Worm (Caenorhabditis elegans) whole organism, L3 larva: ENCODE results near the gene C05C8.5.

Experiments used
- R02D3.7 ChIP-seq: fragments of 150-350 bp; optimal IDR thresholded peaks from 2 replicates; lab custom pipeline; 2014; ENCODE audit warnings: missing biosample characterization, missing genetic modification characterization
- ZK546.5 ChIP-seq: sonication (generic microtip); optimal IDR thresholded peaks from 2 replicates; lab custom pipeline; 2017; ENCODE audit warnings: missing biosample characterization, missing genetic modification characterization
- aly-2 ChIP-seq: fragments of 150-350 bp; optimal IDR thresholded peaks from 2 replicates; lab custom pipeline; 2014; ENCODE audit warnings: missing biosample characterization, missing genetic modification characterization
- ama-1 ChIP-seq: fragments of 150-350 bp; optimal IDR thresholded peaks from 2 replicates; lab custom pipeline; 2018
- ceh-16 ChIP-seq: sonication (generic microtip); optimal IDR thresholded peaks from 2 replicates; lab custom pipeline; 2017; ENCODE audit warnings: missing biosample characterization, missing genetic modification characterization
- ceh-9 ChIP-seq: sonication (generic microtip); optimal IDR thresholded peaks from 2 replicates; lab custom pipeline; 2018; ENCODE audit warnings: missing biosample characterization, missing genetic modification characterization
- daf-12 ChIP-seq: fragments of 150-350 bp; optimal IDR thresholded peaks from 2 replicates; lab custom pipeline; 2014; ENCODE audit warnings: missing biosample characterization, missing genetic modification reagents, missing genetic modification characterization
- egl-27 ChIP-seq: sonication (generic microtip); optimal IDR thresholded peaks from 4 replicates; lab custom pipeline; 2017; ENCODE audit warnings: missing biosample characterization, missing genetic modification reagents, missing genetic modification characterization
- egl-5 ChIP-seq: fragments of 150-350 bp; optimal IDR thresholded peaks from 2 replicates; lab custom pipeline; 2017; ENCODE audit warnings: missing biosample characterization, missing genetic modification reagents, missing genetic modification characterization, inconsistent platforms
- elt-1 ChIP-seq: fragments of 150-350 bp; optimal IDR thresholded peaks from 2 replicates; lab custom pipeline; 2014; ENCODE audit warnings: missing biosample characterization, missing genetic modification characterization
- elt-2 ChIP-seq: sonication (generic microtip); optimal IDR thresholded peaks from 2 replicates; lab custom pipeline; 2016; ENCODE audit warnings: missing genetic modification reagents, mild to moderate bottlenecking, missing genetic modification characterization, missing compliant biosample characterization
- elt-3 ChIP-seq, 3 experiments: fragments of 150-350 bp in 1 of 3; sonication (generic microtip) in 2 of 3; optimal IDR thresholded peaks; 2 replicates in 2 of 3; 4 replicates in 1 of 3; lab custom pipeline; 2014 to 2017; ENCODE audit warnings: missing biosample characterization in 3 of 3, missing genetic modification characterization in 3 of 3
- eor-1 ChIP-seq, 2 experiments: fragments of 150-350 bp; optimal IDR thresholded peaks; 2 replicates each; lab custom pipeline; 2014 to 2018; ENCODE audit warnings: missing biosample characterization in 2 of 2, missing genetic modification characterization in 2 of 2
- fkh-10 ChIP-seq: sonication (generic microtip); optimal IDR thresholded peaks from 2 replicates; lab custom pipeline; 2017; ENCODE audit warnings: missing biosample characterization, missing genetic modification reagents, missing genetic modification characterization
- fos-1 ChIP-seq: fragments of 150-350 bp; optimal IDR thresholded peaks from 2 replicates; lab custom pipeline; 2014; ENCODE audit warnings: missing biosample characterization, missing genetic modification characterization
- hmg-11 ChIP-seq: sonication (generic microtip); optimal IDR thresholded peaks from 2 replicates; lab custom pipeline; 2016; ENCODE audit warnings: missing genetic modification characterization, missing compliant biosample characterization
- jun-1 ChIP-seq: fragments of 150-350 bp; optimal IDR thresholded peaks from 2 replicates; lab custom pipeline; 2014; ENCODE audit warnings: missing biosample characterization, missing genetic modification reagents, missing genetic modification characterization
- lin-15B ChIP-seq: fragments of 150-350 bp; optimal IDR thresholded peaks from 2 replicates; lab custom pipeline; 2014; ENCODE audit warnings: missing biosample characterization, missing genetic modification characterization
- lin-39 ChIP-seq: fragments of 150-350 bp; optimal IDR thresholded peaks from 2 replicates; lab custom pipeline; 2018; ENCODE audit warnings: missing biosample characterization, missing genetic modification reagents, missing genetic modification characterization
- lsy-12 ChIP-seq: sonication (generic microtip); optimal IDR thresholded peaks from 2 replicates; lab custom pipeline; 2016; ENCODE audit warnings: mild to moderate bottlenecking, missing genetic modification characterization, missing compliant biosample characterization
- mdl-1 ChIP-seq: fragments of 150-350 bp; optimal IDR thresholded peaks from 2 replicates; lab custom pipeline; 2014; ENCODE audit warnings: missing biosample characterization, missing genetic modification characterization
- nfya-1 ChIP-seq: sonication (generic microtip); optimal IDR thresholded peaks from 2 replicates; lab custom pipeline; 2017; ENCODE audit warnings: missing genetic modification characterization, mild to moderate bottlenecking, missing compliant biosample characterization, antibody characterized with exemption, moderate library complexity; ENCODE audit not compliant: insufficient read depth
- nhr-11 ChIP-seq: fragments of 150-350 bp; optimal IDR thresholded peaks from 2 replicates; lab custom pipeline; 2014; ENCODE audit warnings: missing biosample characterization, missing genetic modification characterization
- nhr-23 ChIP-seq: fragments of 150-350 bp; optimal IDR thresholded peaks from 2 replicates; lab custom pipeline; 2014; ENCODE audit warnings: missing biosample characterization, missing genetic modification reagents, missing genetic modification characterization
- nhr-25 ChIP-seq: sonication (generic microtip); optimal IDR thresholded peaks from 2 replicates; lab custom pipeline; 2017; ENCODE audit warnings: missing biosample characterization, missing genetic modification characterization
- nhr-43 ChIP-seq: sonication (generic microtip); optimal IDR thresholded peaks from 2 replicates; lab custom pipeline; 2016; ENCODE audit warnings: mild to moderate bottlenecking, missing genetic modification characterization, missing compliant biosample characterization; ENCODE audit not compliant: poor library complexity, severe bottlenecking
- nhr-67 ChIP-seq: fragments of 150-350 bp; optimal IDR thresholded peaks from 2 replicates; lab custom pipeline; 2014; ENCODE audit warnings: missing biosample characterization, missing genetic modification characterization
- pha-4 ChIP-seq: fragments of 150-350 bp; optimal IDR thresholded peaks from 2 replicates; lab custom pipeline; 2014; ENCODE audit warnings: missing biosample characterization, missing genetic modification reagents, missing genetic modification characterization
- pqm-1 ChIP-seq: fragments of 150-350 bp; optimal IDR thresholded peaks from 2 replicates; lab custom pipeline; 2017; ENCODE audit warnings: missing biosample characterization, missing genetic modification characterization, inconsistent platforms
- sea-2 ChIP-seq: fragments of 150-350 bp; sonication (generic microtip); optimal IDR thresholded peaks from 4 replicates; lab custom pipeline; 2014; ENCODE audit warnings: missing biosample characterization, missing genetic modification reagents, missing genetic modification characterization
- skn-1 ChIP-seq: fragments of 150-350 bp; optimal IDR thresholded peaks from 2 replicates; lab custom pipeline; 2014; ENCODE audit warnings: missing biosample characterization, missing genetic modification characterization
- snpc-4 ChIP-seq: fragments of 150-350 bp; optimal IDR thresholded peaks from 2 replicates; lab custom pipeline; 2014; ENCODE audit warnings: missing biosample characterization, missing genetic modification characterization
- tbx-2 ChIP-seq: sonication (generic microtip); optimal IDR thresholded peaks from 2 replicates; lab custom pipeline; 2016; ENCODE audit warnings: mild to moderate bottlenecking, missing genetic modification characterization, missing compliant biosample characterization
- unc-62 ChIP-seq: fragments of 150-350 bp; sonication (generic microtip); optimal IDR thresholded peaks from 4 replicates; lab custom pipeline; 2014; ENCODE audit warnings: missing biosample characterization, missing genetic modification reagents, missing genetic modification characterization
- zag-1 ChIP-seq: fragments of 150-350 bp; optimal IDR thresholded peaks from 2 replicates; lab custom pipeline; 2014; ENCODE audit warnings: missing biosample characterization, missing genetic modification characterization
- ztf-11 ChIP-seq: fragments of 150-350 bp; optimal IDR thresholded peaks from 2 replicates; lab custom pipeline; 2014; ENCODE audit warnings: missing biosample characterization, missing genetic modification characterization

C05C8.5 gene

ce11 chrV:7269399-7269798 lies 34.8 kb upstream of the C05C8.5 start, which contains the start of gene C13A2.6:
Gene C13A2.6 (plus strand): TSS chrV:7269699.
- TF ChIP-seq egl-5 (tag; lab: Kevin White, UChicago), result no peak
- TF ChIP-seq fkh-10, result no peak
- no peak for TF ChIP-seq ztf-11 (tag; lab: Kevin White, UChicago)
- no peak for TF ChIP-seq zag-1 (tag; lab: Kevin White, UChicago)
- TF ChIP-seq jun-1 (tag; lab: Kevin White, UChicago), result no peak

ce11 chrV:7266021-7266420 lies 31.4 kb upstream of the C05C8.5 start, which contains the start of gene C13A2.7:
Gene C13A2.7 (plus strand): TSS chrV:7266321.
- TF ChIP-seq lin-39 (tag; lab: Kevin White, UChicago), result no peak
- no peak for TF ChIP-seq elt-3 (tag; optimal IDR thresholded peaks at IDR 0.05; lab: Kevin White, UChicago)
- TF ChIP-seq pha-4 (tag; lab: Kevin White, UChicago), result no peak
- TF ChIP-seq fos-1 (tag; lab: Kevin White, UChicago), result no peak
- no peak for TF ChIP-seq mdl-1 (tag; lab: Kevin White, UChicago)
- no peak for TF ChIP-seq egl-27 (tag; lab: Kevin White, UChicago)
- TF ChIP-seq skn-1, result no peak
- TF ChIP-seq nhr-43 (tag; lab: Kevin White, UChicago), result no peak
- no peak for TF ChIP-seq unc-62 (GFP tag; lab: Kevin White, UChicago)
- TF ChIP-seq ztf-11 (tag; lab: Kevin White, UChicago), result no peak
- TF ChIP-seq nhr-23 (tag; lab: Kevin White, UChicago), result no peak
- TF ChIP-seq lin-15B (tag; lab: Kevin White, UChicago), result no peak
- TF ChIP-seq elt-1 (tag; lab: Kevin White, UChicago), result no peak
- TF ChIP-seq eor-1 (tag; optimal IDR thresholded peaks at IDR 0.05; lab: Kevin White, UChicago), result no peak
- TF ChIP-seq R02D3.7 (tag; lab: Kevin White, UChicago), result no peak
- no peak for TF ChIP-seq ama-1 (lab: Kevin White, UChicago)
- no peak for TF ChIP-seq ceh-16 (tag; lab: Kevin White, UChicago)
- no peak for TF ChIP-seq hmg-11
- no peak for TF ChIP-seq lsy-12 (tag; lab: Kevin White, UChicago)
- TF ChIP-seq ceh-9 (tag; lab: Kevin White, UChicago), result no peak

DNA sequence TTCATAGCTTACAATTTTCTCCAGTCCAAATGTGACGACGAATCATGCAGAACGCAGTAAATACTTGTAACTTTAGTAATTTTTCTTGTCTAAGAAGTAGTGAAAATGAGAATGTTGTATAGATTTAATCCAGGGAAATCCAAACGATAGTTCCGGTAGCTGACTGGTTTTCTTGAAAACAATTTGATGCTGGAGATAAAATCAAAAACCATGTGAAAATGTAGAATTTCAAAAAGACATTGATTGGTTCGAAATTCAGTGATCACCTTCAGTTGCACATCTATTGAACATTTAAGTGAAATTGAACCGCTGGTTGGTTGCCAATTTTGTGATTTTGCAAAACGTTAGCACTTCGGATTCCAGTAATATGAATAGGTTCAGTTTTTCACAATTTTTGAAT lies 29.4 kb upstream of the C05C8.5 start, which contains the start of gene C13A2.9:
Gene C13A2.9 (minus strand): TSS at position 101 of the 400 bp plus-strand sequence.
- no peak for TF ChIP-seq egl-5 (tag; lab: Kevin White, UChicago)

DNA sequence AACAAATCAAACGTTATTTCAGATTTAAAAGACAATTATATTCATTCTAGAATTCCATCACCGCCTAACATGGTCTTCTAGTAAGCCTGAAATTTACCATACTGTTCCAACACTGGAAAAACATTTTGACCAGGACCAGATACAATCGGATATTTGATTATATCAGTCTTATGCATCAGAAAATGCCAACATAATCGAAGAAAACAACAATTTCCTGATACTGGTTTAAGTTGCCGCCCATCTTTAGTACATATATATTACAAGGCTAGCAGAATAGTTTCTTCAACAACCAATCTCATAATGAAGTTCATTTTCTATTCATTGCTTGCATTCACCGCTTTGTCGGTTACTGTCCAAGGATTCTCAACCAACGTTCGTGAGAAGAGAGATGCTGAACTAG lies 24.3 kb upstream of the C05C8.5 start, which contains the start of gene C13A2.12:
Gene C13A2.12 (plus strand): TSS at position 301 of the 400 bp plus-strand sequence.
- TF ChIP-seq R02D3.7 (tag; lab: Kevin White, UChicago) (no peak), eor-1 (tag; optimal IDR thresholded peaks at IDR 0.05; lab: Kevin White, UChicago) (no peak), pqm-1 (tag; lab: Kevin White, UChicago) (no peak), fkh-10 (no peak), nhr-23 (tag; lab: Kevin White, UChicago) (no peak), daf-12 (no peak), lin-39 (tag; lab: Kevin White, UChicago) (no peak), nhr-11 (tag; lab: Kevin White, UChicago) (no peak), ceh-16 (tag; lab: Kevin White, UChicago) (no peak), aly-2 (no peak), elt-2 (tag; lab: Kevin White, UChicago) (no peak), fos-1 (tag; lab: Kevin White, UChicago) (no peak), nhr-25 (no peak), snpc-4 (no peak), zag-1 (tag; lab: Kevin White, UChicago) (no peak), lin-15B (tag; lab: Kevin White, UChicago) (no peak)

DNA sequence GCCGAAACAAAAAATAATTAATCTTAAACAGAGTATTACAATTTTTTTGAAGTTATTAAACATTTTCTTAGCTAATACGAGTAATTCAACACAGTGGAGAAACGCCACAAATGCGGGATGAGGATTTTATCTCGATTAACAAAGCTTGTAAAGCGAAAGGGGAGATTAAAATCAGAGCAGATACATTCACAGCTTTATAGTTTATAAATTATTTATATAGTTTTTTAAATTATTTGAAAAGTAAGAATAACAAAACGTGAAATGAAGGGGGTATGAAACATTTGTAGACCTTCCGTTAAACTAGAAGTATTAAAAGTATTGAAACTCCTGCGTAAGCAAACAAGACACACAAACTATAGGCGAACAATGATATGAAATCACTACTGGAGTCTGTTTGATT lies 20.5 kb upstream of the C05C8.5 start, which contains the start of gene C05C8.8:
Gene C05C8.8 (minus strand): TSS at position 101 of the 400 bp plus-strand sequence.
- TF ChIP-seq skn-1 (no peak), nhr-67 (tag; lab: Kevin White, UChicago) (no peak), lsy-12 (tag; lab: Kevin White, UChicago) (no peak), ceh-16 (tag; lab: Kevin White, UChicago) (no peak), aly-2 (no peak), nfya-1 (no peak), nhr-11 (tag; lab: Kevin White, UChicago) (no peak), sea-2 (GFP tag; lab: Kevin White, UChicago) (no peak), ceh-9 (tag; lab: Kevin White, UChicago) (no peak), pqm-1 (tag; lab: Kevin White, UChicago) (no peak), elt-1 (tag; lab: Kevin White, UChicago) (no peak), snpc-4 (no peak), ZK546.5 (tag; lab: Kevin White, UChicago) (no peak), tbx-2 (tag; lab: Kevin White, UChicago) (no peak), lin-15B (tag; lab: Kevin White, UChicago) (no peak)
- TF ChIP-seq, all 47 proteins: peak for 0
